Fruit fly (Drosophila melanogaster) whole organism, prepupa: ENCODE results near the gene Cp38.
A peak's percentile ranks its signal among the peaks of the same experiment; 100 is the strongest.

Experiments
- Blimp-1 ChIP-seq: fragments of 200-800 bp; sonication (Bioruptor generic); optimal IDR thresholded peaks from 3 replicates; lab custom pipeline; 2017; ENCODE audit warnings: missing biosample characterization, missing genetic modification characterization, mild to moderate bottlenecking, moderate library complexity, missing genetic modification reagents
- CG10631 ChIP-seq: fragments of 200-800 bp; sonication (Bioruptor generic); optimal IDR thresholded peaks from 2 replicates; lab custom pipeline; 2016; ENCODE audit warnings: missing biosample characterization, missing genetic modification characterization
- CG11294 ChIP-seq: fragments of 200-800 bp; sonication (Bioruptor generic); IDR thresholded peaks from 2 replicates; pipeline ENCODE4 v1.3.6; 2022; ENCODE audit warnings: missing biosample characterization, missing genetic modification characterization
- CG11762 ChIP-seq: fragments of 200-800 bp; sonication (Bioruptor generic); optimal IDR thresholded peaks from 3 replicates; lab custom pipeline; 2016; ENCODE audit warnings: missing biosample characterization, missing genetic modification characterization; ENCODE audit not compliant: insufficient read depth
- CG11902 ChIP-seq: fragments of 200-800 bp; sonication (Bioruptor generic); optimal IDR thresholded peaks from 3 replicates; lab custom pipeline; 2016; ENCODE audit warnings: missing biosample characterization, missing genetic modification characterization
- CG15336 ChIP-seq: fragments of 200-800 bp; sonication (Bioruptor generic); IDR thresholded peaks from 2 replicates; pipeline ENCODE4 v1.3.6; 2022; ENCODE audit warnings: missing biosample characterization, missing genetic modification characterization
- CG16779 ChIP-seq: fragments of 200-800 bp; sonication (Bioruptor generic); optimal IDR thresholded peaks from 3 replicates; lab custom pipeline; 2017; ENCODE audit warnings: missing biosample characterization, mild to moderate bottlenecking, missing genetic modification characterization
- CG3032 ChIP-seq: fragments of 200-800 bp; optimal IDR thresholded peaks from 2 replicates; lab custom pipeline; 2019; ENCODE audit warnings: missing biosample characterization, mild to moderate bottlenecking, missing genetic modification characterization, moderate library complexity
- CG31627 ChIP-seq: fragments of 200-800 bp; sonication (Bioruptor generic); optimal IDR thresholded peaks from 3 replicates; lab custom pipeline; 2016; ENCODE audit warnings: missing biosample characterization, missing genetic modification characterization
- CG32006 ChIP-seq: fragments of 200-800 bp; sonication (Bioruptor generic); optimal IDR thresholded peaks from 3 replicates; lab custom pipeline; 2017; ENCODE audit warnings: missing biosample characterization, mild to moderate bottlenecking, missing genetic modification characterization
- CG34406 ChIP-seq: fragments of 200-800 bp; sonication (Bioruptor generic); optimal IDR thresholded peaks from 3 replicates; lab custom pipeline; 2016; ENCODE audit warnings: missing biosample characterization, missing genetic modification characterization
- CG3919 ChIP-seq: fragments of 200-800 bp; sonication (Bioruptor generic); optimal IDR thresholded peaks from 3 replicates; lab custom pipeline; 2016; ENCODE audit warnings: missing biosample characterization, missing genetic modification characterization
- CG4318 ChIP-seq: fragments of 200-800 bp; sonication (Bioruptor generic); optimal IDR thresholded peaks from 3 replicates; lab custom pipeline; 2017; ENCODE audit warnings: missing biosample characterization, mild to moderate bottlenecking, missing genetic modification characterization
- CG6163 ChIP-seq: fragments of 200-800 bp; sonication (Bioruptor generic); IDR thresholded peaks from 3 replicates; pipeline ENCODE4 v1.3.6; 2022; ENCODE audit warnings: missing biosample characterization, missing genetic modification characterization
- CG6276 ChIP-seq: fragments of 200-800 bp; sonication (Bioruptor generic); optimal IDR thresholded peaks from 2 replicates; lab custom pipeline; 2017; ENCODE audit warnings: missing biosample characterization, mild to moderate bottlenecking, missing genetic modification characterization
- CG6792 ChIP-seq: fragments of 200-800 bp; sonication (Bioruptor generic); optimal IDR thresholded peaks from 3 replicates; lab custom pipeline; 2016; ENCODE audit warnings: missing biosample characterization, missing genetic modification characterization
- CG6808 ChIP-seq: fragments of 200-800 bp; sonication (Bioruptor generic); optimal IDR thresholded peaks from 3 replicates; lab custom pipeline; 2017; ENCODE audit warnings: missing biosample characterization, missing genetic modification characterization, mild to moderate bottlenecking, moderate library complexity, missing genetic modification reagents
- CG8119 ChIP-seq: fragments of 200-800 bp; sonication (Bioruptor generic); IDR thresholded peaks from 3 replicates; pipeline ENCODE4 v1.3.6; 2022; ENCODE audit warnings: missing biosample characterization, missing genetic modification characterization
- CG8319 ChIP-seq: fragments of 200-800 bp; sonication (Bioruptor generic); optimal IDR thresholded peaks from 3 replicates; lab custom pipeline; 2016; ENCODE audit warnings: missing biosample characterization, missing genetic modification characterization
- CG8632 ChIP-seq: fragments of 200-800 bp; sonication (Bioruptor generic); optimal IDR thresholded peaks from 3 replicates; lab custom pipeline; 2016; ENCODE audit warnings: missing biosample characterization, missing genetic modification characterization
- Eip75B ChIP-seq: fragments of 200-800 bp; sonication (Bioruptor generic); optimal IDR thresholded peaks from 3 replicates; lab custom pipeline; 2016; ENCODE audit warnings: missing biosample characterization, missing genetic modification characterization
- Eip78C ChIP-seq: fragments of 200-800 bp; sonication (Bioruptor generic); peaks from one replicate; lab custom pipeline; 2016; ENCODE audit warnings: missing biosample characterization, missing genetic modification characterization
- Eip93F ChIP-seq: fragments of 200-800 bp; sonication (Bioruptor generic); optimal IDR thresholded peaks from 2 replicates; lab custom pipeline; 2016; ENCODE audit warnings: missing biosample characterization, mild to moderate bottlenecking, missing genetic modification characterization
- Gug ChIP-seq: fragments of 200-800 bp; sonication (Bioruptor generic); IDR thresholded peaks from 2 replicates; pipeline ENCODE4 v1.3.6; 2022; ENCODE audit warnings: missing biosample characterization, missing genetic modification characterization
- Hr4 ChIP-seq: fragments of 200-800 bp; sonication (Bioruptor generic); optimal IDR thresholded peaks from 3 replicates; lab custom pipeline; 2016; ENCODE audit warnings: missing biosample characterization, missing genetic modification characterization
- Lpt ChIP-seq: fragments of 200-800 bp; sonication (Bioruptor generic); optimal IDR thresholded peaks from 3 replicates; lab custom pipeline; 2016; ENCODE audit warnings: missing biosample characterization, missing genetic modification characterization
- Met ChIP-seq: fragments of 200-800 bp; sonication (Bioruptor generic); optimal IDR thresholded peaks from 3 replicates; lab custom pipeline; 2016; ENCODE audit warnings: missing biosample characterization, missing genetic modification characterization
- OdsH ChIP-seq: fragments of 200-800 bp; sonication (Bioruptor generic); optimal IDR thresholded peaks from 3 replicates; lab custom pipeline; 2016; ENCODE audit warnings: missing biosample characterization, missing genetic modification characterization
- Smox ChIP-seq: fragments of 200-800 bp; sonication (Bioruptor generic); optimal IDR thresholded peaks from 3 replicates; lab custom pipeline; 2016; ENCODE audit warnings: missing biosample characterization, missing genetic modification characterization
- Sox102F ChIP-seq: fragments of 200-800 bp; sonication (Bioruptor generic); optimal IDR thresholded peaks from 2 replicates; lab custom pipeline; 2016; ENCODE audit warnings: missing biosample characterization, mild to moderate bottlenecking, missing genetic modification characterization
- achi ChIP-seq: fragments of 200-800 bp; sonication (Bioruptor generic); optimal IDR thresholded peaks from 3 replicates; lab custom pipeline; 2016; ENCODE audit warnings: missing biosample characterization, missing genetic modification characterization
- acj6 ChIP-seq: fragments of 200-800 bp; sonication (Bioruptor generic); optimal IDR thresholded peaks from 3 replicates; lab custom pipeline; 2016; ENCODE audit warnings: missing biosample characterization, missing genetic modification characterization
- cyc ChIP-seq: fragments of 200-800 bp; sonication (Bioruptor generic); optimal IDR thresholded peaks from 3 replicates; lab custom pipeline; 2016; ENCODE audit warnings: missing biosample characterization, missing genetic modification characterization
- dac ChIP-seq: fragments of 200-800 bp; sonication (Bioruptor generic); optimal IDR thresholded peaks from 2 replicates; lab custom pipeline; 2017; ENCODE audit warnings: missing biosample characterization, mild to moderate bottlenecking, missing genetic modification characterization
- eg ChIP-seq: fragments of 200-800 bp; sonication (Bioruptor generic); IDR thresholded peaks from 3 replicates; pipeline ENCODE4 v1.3.6; 2022; ENCODE audit warnings: missing biosample characterization, missing genetic modification characterization
- esn ChIP-seq: fragments of 200-800 bp; sonication (Bioruptor generic); optimal IDR thresholded peaks from 2 replicates; lab custom pipeline; 2016; ENCODE audit warnings: missing biosample characterization, mild to moderate bottlenecking, missing genetic modification characterization, moderate library complexity
- fd85E ChIP-seq: fragments of 200-800 bp; sonication (Bioruptor generic); optimal IDR thresholded peaks from 3 replicates; lab custom pipeline; 2016; ENCODE audit warnings: missing biosample characterization, missing genetic modification characterization
- pdm3 ChIP-seq: fragments of 200-800 bp; sonication (Bioruptor generic); optimal IDR thresholded peaks from 3 replicates; lab custom pipeline; 2016; ENCODE audit warnings: missing biosample characterization, missing genetic modification characterization
- salr ChIP-seq, 2 experiments: fragments of 200-800 bp; sonication (Bioruptor generic); optimal IDR thresholded peaks; 3 replicates each; lab custom pipeline; 2016 to 2018; ENCODE audit warnings: missing biosample characterization in 2 of 2, missing genetic modification characterization in 2 of 2, mild to moderate bottlenecking in 1 of 2
- spab ChIP-seq: fragments of 200-800 bp; sonication (Bioruptor generic); optimal IDR thresholded peaks from 2 replicates; lab custom pipeline; 2017; ENCODE audit warnings: missing biosample characterization, mild to moderate bottlenecking, missing genetic modification characterization, missing genetic modification reagents
- ss ChIP-seq, 2 experiments: fragments of 200-800 bp; sonication (Bioruptor generic); optimal IDR thresholded peaks; 2 replicates in 1 of 2; 3 replicates in 1 of 2; lab custom pipeline; 2017 to 2018; ENCODE audit warnings: mild to moderate bottlenecking in 2 of 2, missing biosample characterization in 2 of 2, missing genetic modification characterization in 2 of 2, moderate library complexity in 1 of 2
- svp ChIP-seq: fragments of 200-800 bp; sonication (Bioruptor generic); peaks from one replicate; lab custom pipeline; 2016; ENCODE audit warnings: missing biosample characterization, missing genetic modification characterization
- vri ChIP-seq: fragments of 200-800 bp; sonication (Bioruptor generic); optimal IDR thresholded peaks from 3 replicates; lab custom pipeline; 2016; ENCODE audit warnings: missing biosample characterization, mild to moderate bottlenecking, missing genetic modification characterization

The Cp38 gene

DNA sequence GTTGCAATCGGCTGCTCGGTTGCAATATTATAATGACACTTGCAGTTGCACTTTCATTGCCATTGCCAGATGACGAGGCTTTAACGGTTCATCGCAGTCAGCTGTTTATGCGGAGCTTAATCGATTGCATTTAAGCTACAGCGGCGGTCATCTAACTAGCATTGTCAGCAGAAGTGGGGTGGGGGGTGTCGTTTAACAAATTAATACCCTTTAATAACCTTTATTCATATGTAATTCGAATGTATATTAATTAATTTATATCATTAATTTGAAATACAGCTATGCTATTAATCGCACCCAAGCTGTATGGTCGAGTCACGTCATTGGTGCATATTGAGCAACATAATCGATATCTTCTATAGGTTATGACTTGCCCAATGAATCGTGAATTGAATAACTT lies 11.2 kb downstream of the Cp38 start (continued):
- TF ChIP-seq pdm3 (GFP tag; lab: Kevin White, UChicago) (peak; percentile 81), CG6808 (peak; percentile 68), CG11294 (peak; percentile 84), CG34406 (GFP tag; lab: Kevin White, UChicago) (peak; percentile 82), Lpt (GFP tag; lab: Kevin White, UChicago) (peak; percentile 53), CG3919 (GFP tag; lab: Kevin White, UChicago) (peak; percentile 84), CG6276 (peak; percentile 73), CG15336 (GFP tag; lab: Robert Waterston, UW) (peak; percentile 87), CG8119 (GFP tag; lab: Robert Waterston, UW) (peak; percentile 88), Met (peak; percentile 77), CG11762 (peak; percentile 66), CG8319 (GFP tag; lab: Kevin White, UChicago) (peak; percentile 74), OdsH (GFP tag; lab: Kevin White, UChicago) (peak; percentile 84), achi (GFP tag; lab: Kevin White, UChicago) (peak; percentile 75), dac (GFP tag; lab: Kevin White, UChicago) (peak; percentile 68), CG11902 (GFP tag; lab: Kevin White, UChicago) (peak; percentile 68), Eip93F (GFP tag; lab: Kevin White, UChicago) (peak; percentile 15)

DNA sequence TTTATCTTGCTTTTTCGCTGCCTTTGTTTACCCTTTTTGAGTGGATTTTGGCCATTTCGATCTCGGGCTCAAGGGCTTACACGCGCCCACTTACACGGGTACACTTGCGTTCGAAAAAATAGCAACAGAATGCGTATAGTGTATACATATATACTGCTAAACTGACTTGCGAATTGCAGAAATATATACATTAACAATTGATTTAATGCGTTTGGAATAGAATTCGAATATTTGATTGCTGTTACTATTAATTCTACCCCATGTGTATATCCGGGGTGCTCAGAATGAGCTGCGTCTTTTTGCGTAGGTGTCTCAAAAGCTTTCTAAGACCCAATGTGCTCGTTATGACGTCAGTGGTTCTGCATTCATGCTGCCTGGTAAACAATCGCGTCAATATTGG lies 11.8 kb downstream of the Cp38 start:
- TF ChIP-seq CG11762 (no peak), dac (GFP tag; lab: Kevin White, UChicago) (no peak), svp (GFP tag; lab: Kevin White, UChicago) (peak; percentile 65), Sox102F (GFP tag; lab: Kevin White, UChicago) (peak; percentile 10), CG6792 (no peak), CG3919 (GFP tag; lab: Kevin White, UChicago) (no peak), CG8632 (GFP tag; lab: Kevin White, UChicago) (no peak), esn (GFP tag; lab: Kevin White, UChicago) (peak; percentile 1), CG6163 (GFP tag; lab: Robert Waterston, UW) (0 out of 3 replicates have a peak, but pooled peaks have one; percentile 31), Eip78C (GFP tag; lab: Kevin White, UChicago) (peak; percentile 77), spab (GFP tag; lab: Kevin White, UChicago) (no peak), eg (GFP tag; lab: Robert Waterston, UW) (0 out of 3 replicates have a peak, but pooled peaks have one; percentile 30)

DNA sequence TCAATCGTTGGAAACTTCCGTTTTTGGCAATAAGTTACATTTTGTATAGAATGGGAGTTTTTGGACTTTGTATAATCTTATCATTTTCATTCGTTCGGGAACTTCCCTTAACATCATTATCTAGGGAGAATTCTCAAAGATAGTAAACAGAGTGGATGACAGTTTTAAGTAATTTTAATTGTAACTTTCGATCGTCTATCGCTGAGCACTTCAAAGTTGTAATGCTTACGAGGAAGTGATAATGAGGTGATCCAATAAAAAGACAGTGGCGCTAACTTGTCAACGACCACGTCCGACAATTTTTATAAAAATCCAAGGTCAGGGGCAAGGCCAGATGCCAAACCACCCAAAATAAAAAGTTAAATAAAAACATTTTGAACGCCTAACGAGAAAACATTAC lies 14.7 kb downstream of the Cp38 start:
- TF ChIP-seq salr (GFP tag; optimal IDR thresholded peaks at IDR 0.05; lab: Kevin White, UChicago) (no peak), CG4318 (GFP tag; lab: Kevin White, UChicago) (no peak), OdsH (GFP tag; lab: Kevin White, UChicago) (no peak), CG6808 (no peak), Smox (GFP tag; lab: Kevin White, UChicago) (no peak), acj6 (GFP tag; lab: Kevin White, UChicago) (no peak), CG3032 (tag; lab: Kevin White, UChicago) (no peak), CG3919 (GFP tag; lab: Kevin White, UChicago) (no peak), cyc (GFP tag; lab: Kevin White, UChicago) (no peak), CG11762 (no peak), CG10631 (GFP tag; lab: Kevin White, UChicago) (no peak), Blimp-1 (GFP tag; lab: Kevin White, UChicago) (no peak)
- TF ChIP-seq, all 60 proteins: peak for 0

DNA sequence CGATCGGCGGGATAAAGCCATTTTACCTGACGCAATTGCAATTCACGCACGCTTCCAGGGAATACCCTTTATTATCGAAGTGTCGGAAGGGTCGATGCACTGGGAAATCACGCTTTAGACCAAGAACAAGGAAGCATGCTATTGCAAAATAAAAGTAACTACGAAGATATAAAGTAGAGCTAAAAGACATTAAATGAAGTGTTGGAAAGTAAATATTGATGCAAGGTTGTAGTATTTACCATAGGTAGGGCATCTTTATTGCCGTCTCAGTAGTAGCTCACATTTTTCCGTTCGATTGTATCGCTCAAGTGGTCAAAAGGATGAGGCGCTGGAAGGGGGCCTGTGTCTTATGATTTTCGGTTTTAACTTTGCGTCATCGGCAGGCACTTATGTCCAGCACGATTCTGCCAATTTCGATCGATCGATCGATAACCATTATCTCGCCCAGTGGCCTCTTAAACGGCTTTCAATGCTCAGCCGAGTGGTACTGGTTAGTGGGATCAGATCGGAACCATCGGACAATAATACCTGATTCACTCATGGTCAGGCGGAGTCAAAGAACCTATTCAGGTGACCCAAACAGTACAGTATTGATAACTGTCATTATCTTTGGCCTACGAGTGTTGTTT lies 16.1 kb downstream of the Cp38 start:
- TF ChIP-seq ss (GFP tag; optimal IDR thresholded peaks at IDR 0.05; lab: Kevin White, UChicago) (no peak), Smox (GFP tag; lab: Kevin White, UChicago) (no peak), pdm3 (GFP tag; lab: Kevin White, UChicago) (peak; percentile 23), CG6808 (no peak), vri (GFP tag; lab: Kevin White, UChicago) (peak; percentile 49), CG8119 (GFP tag; lab: Robert Waterston, UW) (no peak), Eip78C (GFP tag; lab: Kevin White, UChicago) (peak; percentile 67), dac (GFP tag; lab: Kevin White, UChicago) (no peak), Hr4 (GFP tag; lab: Kevin White, UChicago) (no peak), CG4318 (GFP tag; lab: Kevin White, UChicago) (no peak), CG3032 (tag; lab: Kevin White, UChicago) (no peak), Eip93F (GFP tag; lab: Kevin White, UChicago) (no peak), CG31627 (peak; percentile 9), achi (GFP tag; lab: Kevin White, UChicago) (peak; percentile 0), fd85E (GFP tag; lab: Kevin White, UChicago) (no peak), Met (peak; percentile 17), CG6163 (GFP tag; lab: Robert Waterston, UW) (no peak), CG16779 (tag; lab: Kevin White, UChicago) (no peak), Eip75B (GFP tag; lab: Kevin White, UChicago) (peak; percentile 5), Gug (GFP tag; lab: Robert Waterston, UW) (no peak), CG8319 (GFP tag; lab: Kevin White, UChicago) (no peak), CG32006 (GFP tag; lab: Kevin White, UChicago) (no peak), acj6 (GFP tag; lab: Kevin White, UChicago) (no peak)
